Worm (Caenorhabditis elegans): ENCODE measurements around the gene C34D4.3.

DNA sequence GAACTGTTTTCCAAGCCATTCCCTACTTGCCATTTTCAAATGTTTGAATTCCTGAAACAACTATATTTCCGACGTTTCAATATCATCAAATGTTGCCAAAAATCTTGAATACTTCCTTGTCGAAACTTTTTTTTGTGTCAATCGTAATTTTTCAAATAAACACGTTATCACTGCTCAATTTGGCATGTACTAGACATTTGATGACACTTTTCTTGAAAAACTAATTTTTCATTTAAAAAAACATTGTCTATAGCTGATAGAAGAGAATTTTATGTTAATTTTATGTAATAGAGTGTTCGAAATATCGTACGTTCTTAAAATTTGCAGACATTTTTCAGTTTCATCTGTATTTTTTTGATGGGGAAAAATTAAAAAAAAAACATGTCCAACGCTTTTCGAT lies 29.4 kb downstream of the C34D4.3 start:
- no peak for TF ChIP-seq hlh-6 (tag; optimal IDR thresholded peaks at IDR 0.05)
- no peak for TF ChIP-seq pha-4 (tag; optimal IDR thresholded peaks at IDR 0.05)
- no peak for TF ChIP-seq tbx-7 (tag; optimal IDR thresholded peaks at IDR 0.05)

Data from whole organism, late embryonic.